Worm (Caenorhabditis elegans) whole organism, L3 larva: Measurements from ENCODE around the gene srsx-36.

ENCODE experiments used
- ZK546.5 ChIP-seq: sonication (generic microtip); optimal IDR thresholded peaks from 2 replicates; lab custom pipeline; 2017; ENCODE audit warnings: missing biosample characterization, missing genetic modification characterization
- ceh-16 ChIP-seq: sonication (generic microtip); optimal IDR thresholded peaks from 2 replicates; lab custom pipeline; 2017; ENCODE audit warnings: missing biosample characterization, missing genetic modification characterization
- ceh-82 ChIP-seq: fragments of 150-350 bp; optimal IDR thresholded peaks from 2 replicates; lab custom pipeline; 2014; ENCODE audit warnings: missing biosample characterization, missing genetic modification characterization
- egl-27 ChIP-seq: sonication (generic microtip); optimal IDR thresholded peaks from 4 replicates; lab custom pipeline; 2017; ENCODE audit warnings: missing biosample characterization, missing genetic modification reagents, missing genetic modification characterization
- jun-1 ChIP-seq: fragments of 150-350 bp; optimal IDR thresholded peaks from 2 replicates; lab custom pipeline; 2014; ENCODE audit warnings: missing biosample characterization, missing genetic modification reagents, missing genetic modification characterization
- lin-39 ChIP-seq: fragments of 150-350 bp; optimal IDR thresholded peaks from 2 replicates; lab custom pipeline; 2018; ENCODE audit warnings: missing biosample characterization, missing genetic modification reagents, missing genetic modification characterization
- nfya-1 ChIP-seq: sonication (generic microtip); optimal IDR thresholded peaks from 2 replicates; lab custom pipeline; 2017; ENCODE audit warnings: missing genetic modification characterization, mild to moderate bottlenecking, missing compliant biosample characterization, antibody characterized with exemption, moderate library complexity; ENCODE audit not compliant: insufficient read depth
- nhr-11 ChIP-seq: fragments of 150-350 bp; optimal IDR thresholded peaks from 2 replicates; lab custom pipeline; 2014; ENCODE audit warnings: missing biosample characterization, missing genetic modification characterization
- nhr-25 ChIP-seq: sonication (generic microtip); optimal IDR thresholded peaks from 2 replicates; lab custom pipeline; 2017; ENCODE audit warnings: missing biosample characterization, missing genetic modification characterization
- nhr-77 ChIP-seq: fragments of 150-350 bp; optimal IDR thresholded peaks from 2 replicates; lab custom pipeline; 2014; ENCODE audit warnings: missing biosample characterization, missing genetic modification characterization

DNA sequence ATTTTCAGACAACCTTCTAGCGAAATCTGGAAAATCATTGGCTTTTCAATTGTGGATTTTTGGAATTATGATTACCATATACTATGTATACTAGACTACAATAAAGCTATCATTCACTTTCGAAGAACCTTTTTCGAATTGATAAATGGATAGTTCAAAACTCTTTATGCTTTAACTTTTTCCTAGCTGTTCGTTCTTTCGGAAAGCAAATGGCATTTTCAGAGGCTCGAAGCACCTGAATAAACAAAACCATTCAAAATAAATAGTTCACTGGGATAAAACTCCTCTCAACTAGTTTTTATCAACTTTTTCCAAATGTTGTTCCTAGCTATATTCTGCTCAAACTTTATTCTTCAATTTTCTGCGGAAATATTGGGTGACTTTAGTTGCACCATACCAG, 28.4 kb downstream of the srsx-36 start, which contains the start of gene T26E4.2:
- no peak for TF ChIP-seq egl-27
- TF ChIP-seq ZK546.5 (tag; lab: Kevin White, UChicago) = no peak
- no peak for TF ChIP-seq nfya-1 (tag; lab: Kevin White, UChicago)
- TF ChIP-seq ceh-82 (tag; lab: Kevin White, UChicago) = no peak
- TF ChIP-seq jun-1 = no peak
- TF ChIP-seq nhr-11 (tag; lab: Kevin White, UChicago) = no peak
- TF ChIP-seq nhr-25 (tag; lab: Kevin White, UChicago) = no peak
- no peak for TF ChIP-seq ceh-16 (tag; lab: Kevin White, UChicago)
- no peak for TF ChIP-seq lin-39
- no peak for TF ChIP-seq nhr-77
